Worm (Caenorhabditis elegans): ENCODE measurements around the gene irld-24.

The irld-24 gene

ce11 chrX:14020290-14020689 is 33.9 kb downstream of the irld-24 start, which contains the start of gene C04C11.1:
TSS of gene C04C11.1 (plus strand) at chrX:14020590.
- TF ChIP-seq hmbx-1 (tag; optimal IDR thresholded peaks at IDR 0.05) (no peak), hmg-4 (GFP tag; optimal IDR thresholded peaks at IDR 0.05) (no peak), aly-1 (tag; optimal IDR thresholded peaks at IDR 0.05) (no peak), B0310.2 (tag; optimal IDR thresholded peaks at IDR 0.05) (no peak), flt-1 (GFP tag; IDR thresholded peaks at IDR 0.05) (no peak), ceh-13 (GFP tag; optimal IDR thresholded peaks at IDR 0.05) (no peak), tra-4 (tag; optimal IDR thresholded peaks at IDR 0.05) (no peak), tbx-11 (GFP tag; IDR thresholded peaks at IDR 0.05) (no peak), tbx-37 (GFP tag; conservative IDR thresholded peaks at IDR 0.05) (no peak)

DNA sequence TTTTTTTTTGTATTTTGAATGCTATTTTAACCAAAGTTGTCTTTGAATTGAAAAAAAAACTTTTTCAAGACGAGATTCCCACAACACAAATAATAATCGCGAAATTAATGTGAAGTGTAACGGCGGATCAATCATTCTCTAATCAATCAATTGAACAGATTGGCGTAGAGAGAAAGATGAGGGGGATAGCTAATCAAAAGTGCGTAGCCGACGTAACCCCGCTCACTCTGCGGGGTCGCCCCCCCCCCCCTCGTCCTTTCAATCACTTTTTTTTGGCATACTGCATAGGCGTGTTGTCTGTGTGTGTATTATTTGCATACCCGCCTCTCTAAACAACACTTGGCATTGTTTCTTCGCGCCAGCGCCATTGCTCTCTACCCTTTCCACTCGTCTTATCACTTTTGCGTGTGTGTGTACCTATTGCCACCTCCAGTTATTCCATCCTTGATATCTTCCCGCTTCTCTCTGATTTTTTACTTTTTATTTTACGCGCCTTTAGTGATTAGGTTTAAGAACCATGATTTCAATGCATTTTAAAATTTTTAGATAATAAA is 38.1 kb downstream of the irld-24 start:
- TF ChIP-seq aly-1 (tag; optimal IDR thresholded peaks at IDR 0.05) (no peak), flt-1 (GFP tag; IDR thresholded peaks at IDR 0.05) (no peak), tbx-37 (GFP tag; conservative IDR thresholded peaks at IDR 0.05) (no peak), hmg-4 (GFP tag; optimal IDR thresholded peaks at IDR 0.05) (peak; percentile 20), ceh-13 (GFP tag; optimal IDR thresholded peaks at IDR 0.05) (no peak), ceh-36 (tag; optimal IDR thresholded peaks at IDR 0.05) (no peak), tra-4 (tag; optimal IDR thresholded peaks at IDR 0.05) (no peak), hmbx-1 (tag; optimal IDR thresholded peaks at IDR 0.05) (no peak)

- peak; percentile 67 for TF ChIP-seq aly-1 (tag; optimal IDR thresholded peaks at IDR 0.05)
- no peak for TF ChIP-seq scrt-1 (GFP tag; IDR thresholded peaks at IDR 0.05)
- TF ChIP-seq tra-4 (tag; optimal IDR thresholded peaks at IDR 0.05): no peak
- peak; percentile 70 for TF ChIP-seq hmg-4 (GFP tag; optimal IDR thresholded peaks at IDR 0.05)
- TF ChIP-seq hnd-1 (tag; optimal IDR thresholded peaks at IDR 0.05): no peak
- no peak for TF ChIP-seq ama-1 (optimal IDR thresholded peaks at IDR 0.05)
- TF ChIP-seq ets-7 (tag; optimal IDR thresholded peaks at IDR 0.05): peak; percentile 29
- TF ChIP-seq tbx-37 (GFP tag; conservative IDR thresholded peaks at IDR 0.05): no peak
- no peak for TF ChIP-seq B0310.2 (tag; optimal IDR thresholded peaks at IDR 0.05)
- peak; percentile 58; the same call in 1 of the 2 replicates for TF ChIP-seq sea-1 (GFP tag; conservative IDR thresholded peaks at IDR 0.05)
- no peak for TF ChIP-seq tbx-11 (GFP tag; IDR thresholded peaks at IDR 0.05)
These were observed 40.5 kb downstream of the irld-24 start for ce11 chrX:14026893-14027292.

ce11 chrX:14028492-14028891 is 42.1 kb downstream of the irld-24 start:
- no peak for TF ChIP-seq F13C5.2 (tag; optimal IDR thresholded peaks at IDR 0.05)
- TF ChIP-seq flt-1 (GFP tag; IDR thresholded peaks at IDR 0.05): no peak
- TF ChIP-seq sea-1 (GFP tag; conservative IDR thresholded peaks at IDR 0.05): no peak
- TF ChIP-seq ets-7 (tag; optimal IDR thresholded peaks at IDR 0.05): no peak
- no peak for TF ChIP-seq hmbx-1 (tag; optimal IDR thresholded peaks at IDR 0.05)
- TF ChIP-seq B0310.2 (tag; optimal IDR thresholded peaks at IDR 0.05): no peak
- TF ChIP-seq ceh-36 (tag; optimal IDR thresholded peaks at IDR 0.05): no peak
- no peak for TF ChIP-seq tbx-37 (GFP tag; conservative IDR thresholded peaks at IDR 0.05)
- no peak for TF ChIP-seq tra-4 (tag; optimal IDR thresholded peaks at IDR 0.05)
- no peak for TF ChIP-seq ceh-13 (GFP tag; optimal IDR thresholded peaks at IDR 0.05)
- TF ChIP-seq scrt-1 (GFP tag; IDR thresholded peaks at IDR 0.05): no peak
- no peak for TF ChIP-seq ama-1 (optimal IDR thresholded peaks at IDR 0.05)
- TF ChIP-seq tbx-11 (GFP tag; IDR thresholded peaks at IDR 0.05): no peak
- no peak for TF ChIP-seq hmg-4 (GFP tag; optimal IDR thresholded peaks at IDR 0.05)
- TF ChIP-seq hnd-1 (tag; optimal IDR thresholded peaks at IDR 0.05): no peak
- no peak for TF ChIP-seq aly-1 (tag; optimal IDR thresholded peaks at IDR 0.05)
- no peak for TF ChIP-seq pes-1 (GFP tag; IDR thresholded peaks at IDR 0.05)

DNA sequence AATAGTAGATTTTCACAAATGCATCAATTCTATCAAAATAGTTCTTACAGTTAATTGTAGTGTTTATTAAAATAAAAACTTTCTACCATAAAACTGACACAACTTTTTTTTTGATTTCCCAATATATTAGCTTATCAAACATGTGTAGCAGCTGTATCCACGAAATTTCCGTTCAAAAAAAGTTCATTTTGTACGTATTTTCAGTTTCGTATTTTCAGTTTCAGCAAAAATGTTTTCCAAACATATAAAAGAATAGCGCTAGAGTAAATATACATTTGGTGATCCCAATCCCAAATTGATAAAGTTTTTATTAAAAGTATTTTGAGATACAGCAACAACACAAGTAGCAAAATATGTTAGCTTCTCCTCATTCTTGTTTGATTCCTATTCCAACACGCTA is 43.0 kb downstream of the irld-24 start:
- no peak for TF ChIP-seq ama-1 (optimal IDR thresholded peaks at IDR 0.05)
- TF ChIP-seq ets-7 (tag; optimal IDR thresholded peaks at IDR 0.05): no peak
- TF ChIP-seq ceh-13 (GFP tag; optimal IDR thresholded peaks at IDR 0.05): no peak
- no peak for TF ChIP-seq hnd-1 (tag; optimal IDR thresholded peaks at IDR 0.05)
- no peak for TF ChIP-seq B0310.2 (tag; optimal IDR thresholded peaks at IDR 0.05)
- no peak for TF ChIP-seq tbx-37 (GFP tag; conservative IDR thresholded peaks at IDR 0.05)
- TF ChIP-seq hmbx-1 (tag; optimal IDR thresholded peaks at IDR 0.05): no peak
- TF ChIP-seq aly-1 (tag; optimal IDR thresholded peaks at IDR 0.05): no peak
- no peak for TF ChIP-seq pes-1 (GFP tag; IDR thresholded peaks at IDR 0.05)
- no peak for TF ChIP-seq tbx-11 (GFP tag; IDR thresholded peaks at IDR 0.05)
- no peak for TF ChIP-seq tra-4 (tag; optimal IDR thresholded peaks at IDR 0.05)
- no peak for TF ChIP-seq scrt-1 (GFP tag; IDR thresholded peaks at IDR 0.05)
- no peak for TF ChIP-seq hmg-4 (GFP tag; optimal IDR thresholded peaks at IDR 0.05)
- TF ChIP-seq F13C5.2 (tag; optimal IDR thresholded peaks at IDR 0.05): no peak
- no peak for TF ChIP-seq ceh-36 (tag; optimal IDR thresholded peaks at IDR 0.05)
- TF ChIP-seq sea-1 (GFP tag; conservative IDR thresholded peaks at IDR 0.05): no peak
- no peak for TF ChIP-seq flt-1 (GFP tag; IDR thresholded peaks at IDR 0.05)

ce11 chrX:14029872-14030271 is 43.5 kb downstream of the irld-24 start:
- TF ChIP-seq F13C5.2 (tag; optimal IDR thresholded peaks at IDR 0.05): no peak

DNA sequence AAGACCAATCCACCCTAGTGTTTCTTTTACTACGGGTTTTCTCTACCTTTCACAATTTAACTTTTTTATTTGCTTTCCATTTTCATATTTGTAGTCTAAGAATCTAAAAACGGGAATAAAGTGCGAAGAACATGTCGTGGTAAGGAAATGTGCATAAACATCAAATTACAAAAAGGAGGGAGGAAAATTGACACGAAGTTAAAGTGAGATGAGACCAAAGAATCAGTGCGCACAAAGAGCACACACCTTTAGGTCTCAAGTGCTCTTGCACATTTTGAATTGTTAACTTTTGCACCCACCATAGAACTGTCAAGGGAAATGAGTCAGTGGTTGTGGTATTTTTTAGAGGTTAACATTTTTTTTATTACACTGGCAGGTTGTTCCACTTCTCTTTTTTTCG is 44.1 kb downstream of the irld-24 start:
- TF ChIP-seq ceh-13 (GFP tag; optimal IDR thresholded peaks at IDR 0.05): no peak
- no peak for TF ChIP-seq ets-7 (tag; optimal IDR thresholded peaks at IDR 0.05)
- TF ChIP-seq tbx-37 (GFP tag; conservative IDR thresholded peaks at IDR 0.05): no peak

DNA sequence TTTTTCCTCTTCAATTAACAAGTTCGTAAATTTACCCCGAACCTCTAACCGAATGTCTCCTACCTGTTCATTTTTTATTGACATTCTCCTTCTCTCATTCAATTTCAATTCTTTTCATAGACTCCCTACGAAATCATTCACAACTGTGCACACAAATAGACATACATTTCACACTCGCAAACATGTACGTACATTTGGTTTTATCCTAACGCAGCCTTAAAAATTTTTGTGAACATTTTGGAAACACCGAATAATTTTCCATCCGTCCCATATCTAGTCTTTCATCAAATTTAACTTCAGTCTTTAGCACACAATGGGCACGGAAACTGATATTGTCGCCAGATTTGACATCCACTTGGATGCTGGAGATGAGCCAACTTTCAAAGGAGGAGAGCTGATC is 47.1 kb downstream of the irld-24 start, which contains the start of gene arrd-25:
TSS of gene arrd-25 (plus strand) at position 301 of the 400 bp plus-strand sequence.
- TF ChIP-seq hmg-4 (GFP tag; optimal IDR thresholded peaks at IDR 0.05) (no peak), sea-1 (GFP tag; conservative IDR thresholded peaks at IDR 0.05) (no peak), ceh-13 (GFP tag; optimal IDR thresholded peaks at IDR 0.05) (no peak), ama-1 (optimal IDR thresholded peaks at IDR 0.05) (no peak), tbx-11 (GFP tag; IDR thresholded peaks at IDR 0.05) (no peak), tbx-37 (GFP tag; conservative IDR thresholded peaks at IDR 0.05) (no peak), ceh-36 (tag; optimal IDR thresholded peaks at IDR 0.05) (no peak), pes-1 (GFP tag; IDR thresholded peaks at IDR 0.05) (no peak), F13C5.2 (tag; optimal IDR thresholded peaks at IDR 0.05) (no peak), B0310.2 (tag; optimal IDR thresholded peaks at IDR 0.05) (no peak), tra-4 (tag; optimal IDR thresholded peaks at IDR 0.05) (no peak), ets-7 (tag; optimal IDR thresholded peaks at IDR 0.05) (no peak), flt-1 (GFP tag; IDR thresholded peaks at IDR 0.05) (no peak)
